Fruit fly (Drosophila melanogaster) S2 (cell line): ENCODE measurements around the gene Hsc70-2.

Experiments used
- CG8478 ChIP-seq: fragments of >200 bp; optimal IDR thresholded peaks from 2 replicates; lab custom pipeline; 2018
- CTCF ChIP-seq, 2 experiments: fragments of >200 bp; optimal IDR thresholded peaks; 2 replicates each; lab custom pipeline; 2018

DNA sequence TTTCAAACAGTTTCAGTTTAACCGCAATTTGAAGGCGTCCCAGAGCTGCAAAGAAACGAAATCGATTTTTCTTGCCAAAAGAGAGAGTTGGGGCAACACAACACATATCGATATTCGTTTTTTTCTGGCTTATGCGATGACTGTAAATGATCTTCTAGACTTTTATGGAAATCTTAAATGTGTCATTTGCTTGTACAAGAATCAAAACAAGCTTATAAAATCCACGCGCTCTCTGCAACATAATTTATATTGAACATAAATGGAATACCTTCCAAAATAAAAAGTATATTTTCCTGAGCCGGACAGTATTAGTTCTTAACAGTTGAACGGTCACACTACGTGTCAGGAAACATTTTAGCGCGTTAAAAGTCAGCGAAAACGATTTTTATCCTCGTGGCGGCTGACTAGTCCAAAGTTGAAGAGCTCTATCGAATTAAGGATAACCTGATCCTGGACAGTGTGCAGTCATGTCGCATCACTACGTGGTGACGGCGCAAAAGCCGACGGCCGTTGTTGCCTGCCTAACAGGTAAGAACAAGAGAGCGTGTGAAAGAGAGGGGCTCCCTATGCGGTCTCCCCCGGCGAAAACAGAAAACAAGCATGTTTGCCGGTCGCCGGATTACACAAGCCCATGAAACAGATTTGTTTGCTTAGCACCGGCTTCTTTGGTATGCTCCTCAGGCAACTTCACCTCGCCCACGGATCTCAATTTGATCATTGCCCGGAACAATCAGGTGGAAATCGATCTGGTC lies 7.6 kb downstream of the Hsc70-2 start, which contains the start of gene pic:
- no peak for TF ChIP-seq CG8478 (lab: Kevin White, UChicago)
- no peak for TF ChIP-seq CTCF (optimal IDR thresholded peaks at IDR 0.05; lab: Kevin White, UChicago)
